Fruit fly (Drosophila melanogaster) whole organism, embryonic: ENCODE results near the gene CDase.

ENCODE experiments used
- CG10654 ChIP-seq: fragments of 200-800 bp; sonication (Bioruptor generic); optimal IDR thresholded peaks from 2 replicates; lab custom pipeline; 2016; ENCODE audit warnings: missing biosample characterization, missing genetic modification characterization
- CG6765 ChIP-seq: fragments of 200-800 bp; sonication (Bioruptor generic); optimal IDR thresholded peaks from 3 replicates; lab custom pipeline; 2017; ENCODE audit warnings: missing biosample characterization, mild to moderate bottlenecking, missing genetic modification characterization
- CG7963 ChIP-seq: fragments of 200-800 bp; sonication (Bioruptor generic); IDR thresholded peaks from 3 replicates; pipeline ENCODE4 v1.3.6; 2022; ENCODE audit warnings: missing biosample characterization, missing genetic modification characterization; ENCODE audit not compliant: partially characterized antibody
- Dek ChIP-seq: fragments of 200-800 bp; sonication (Bioruptor generic); optimal IDR thresholded peaks from 3 replicates; lab custom pipeline; 2019; ENCODE audit warnings: missing biosample characterization, mild to moderate bottlenecking, missing genetic modification characterization, moderate library complexity
- Med ChIP-seq: fragments of 200-800 bp; sonication (Bioruptor generic); peaks from one replicate; lab custom pipeline; 2016; ENCODE audit warnings: missing biosample characterization, missing genetic modification characterization, mild to moderate bottlenecking, inconsistent platforms, moderate library complexity
- Sox102F ChIP-seq: fragments of 200-800 bp; sonication (Bioruptor generic); optimal IDR thresholded peaks from 2 replicates; lab custom pipeline; 2018; ENCODE audit warnings: missing biosample characterization, mild to moderate bottlenecking, missing genetic modification characterization, moderate library complexity
- gcm2 ChIP-seq: fragments of 200-800 bp; sonication (Bioruptor generic); optimal IDR thresholded peaks from 2 replicates; lab custom pipeline; 2016; ENCODE audit warnings: missing biosample characterization, missing genetic modification characterization
- repo ChIP-seq: fragments of 200-800 bp; sonication (Bioruptor generic); optimal IDR thresholded peaks from 2 replicates; lab custom pipeline; 2016; ENCODE audit warnings: missing biosample characterization, missing genetic modification characterization
- z ChIP-seq: fragments of 200-800 bp; sonication (Bioruptor generic); IDR thresholded peaks from 3 replicates; pipeline ENCODE4 v1.3.6; 2022; ENCODE audit warnings: missing biosample characterization, missing genetic modification characterization

dm6 chr3R:30413795-30414194 lies 45.5 kb upstream of the CDase start:
- TF ChIP-seq z (GFP tag; lab: Robert Waterston, UW): no peak
- peak; percentile 90 for TF ChIP-seq Med (GFP tag; lab: Kevin White, UChicago)
- no peak for TF ChIP-seq CG6765 (GFP tag; lab: Kevin White, UChicago)
- no peak for TF ChIP-seq CG7963 (GFP tag; lab: Robert Waterston, UW)
- peak; percentile 73 for TF ChIP-seq Sox102F (GFP tag; lab: Kevin White, UChicago)
- TF ChIP-seq gcm2: no peak
- no peak for TF ChIP-seq repo (GFP tag; lab: Kevin White, UChicago)
- no peak for TF ChIP-seq Dek (tag; lab: Kevin White, UChicago)
- TF ChIP-seq CG10654 (GFP tag; lab: Kevin White, UChicago): peak; percentile 41
